Worm (Caenorhabditis elegans): ENCODE measurements around the gene R11G1.7.

Gene R11G1.7

DNA sequence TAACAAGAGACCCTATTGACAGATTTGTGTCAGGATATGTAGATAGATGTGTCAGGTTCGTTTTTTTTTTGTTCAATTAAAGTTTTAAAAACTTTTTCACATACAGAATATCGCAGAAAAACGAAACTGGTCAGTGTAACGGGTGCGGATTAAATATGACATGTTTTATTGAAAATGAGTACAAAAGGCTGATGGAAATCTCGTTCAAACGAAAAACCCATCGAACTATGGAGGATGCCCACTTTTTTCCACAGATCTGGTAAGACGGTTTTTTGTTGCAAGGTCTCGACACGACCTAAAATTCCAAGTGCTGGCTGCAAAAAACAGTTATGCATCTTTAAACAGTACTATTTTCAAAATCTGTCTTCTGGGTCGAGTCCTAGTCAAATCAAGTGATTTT, 26.0 kb upstream of the R11G1.7 start:
- no peak for TF ChIP-seq sem-4 (tag; optimal IDR thresholded peaks at IDR 0.05)
- no peak for TF ChIP-seq nhr-77 (tag; optimal IDR thresholded peaks at IDR 0.05)
- TF ChIP-seq nhr-129 (tag; optimal IDR thresholded peaks at IDR 0.05), result no peak
- TF ChIP-seq lsy-2 (tag; optimal IDR thresholded peaks at IDR 0.05), result no peak
- TF ChIP-seq ztf-11 (tag; optimal IDR thresholded peaks at IDR 0.05), result no peak
- TF ChIP-seq nhr-21 (tag; optimal IDR thresholded peaks at IDR 0.05), result no peak
- TF ChIP-seq ztf-4 (tag; optimal IDR thresholded peaks at IDR 0.05), result no peak
- no peak for TF ChIP-seq zag-1 (tag; optimal IDR thresholded peaks at IDR 0.05)
- no peak for TF ChIP-seq fos-1 (tag; optimal IDR thresholded peaks at IDR 0.05)
- TF ChIP-seq nhr-12 (tag; optimal IDR thresholded peaks at IDR 0.05), result no peak
- TF ChIP-seq elt-3 (tag; optimal IDR thresholded peaks at IDR 0.05), result no peak
- TF ChIP-seq peb-1 (tag; optimal IDR thresholded peaks at IDR 0.05), result no peak
- TF ChIP-seq ztf-1 (GFP tag; conservative IDR thresholded peaks at IDR 0.05), result no peak

DNA sequence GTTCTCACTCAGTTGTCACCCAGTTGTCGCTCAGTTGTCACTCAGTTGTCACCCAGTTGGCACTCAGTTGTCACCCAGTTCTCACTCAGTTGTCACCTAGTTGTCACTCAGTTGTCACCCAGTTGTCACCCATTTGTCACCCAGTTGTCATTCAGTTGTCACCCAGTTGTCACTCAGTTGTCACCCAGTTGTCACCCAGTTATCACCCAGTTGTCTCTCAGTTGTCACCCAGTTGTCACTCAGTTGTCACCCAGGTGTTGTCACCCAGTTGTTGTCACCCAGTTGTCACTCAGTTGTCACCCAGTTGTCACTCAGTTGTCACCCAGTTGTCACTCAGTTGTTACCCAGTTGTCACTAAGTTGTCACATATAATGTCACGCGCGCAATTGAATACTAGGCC, 24.5 kb upstream of the R11G1.7 start:
- TF ChIP-seq unc-39 (tag; optimal IDR thresholded peaks at IDR 0.05) (no peak), gmeb-1 (tag; optimal IDR thresholded peaks at IDR 0.05) (no peak), R02D3.7 (tag; optimal IDR thresholded peaks at IDR 0.05) (no peak), alr-1 (tag; optimal IDR thresholded peaks at IDR 0.05) (no peak), snpc-4 (tag; optimal IDR thresholded peaks at IDR 0.05) (no peak)

DNA sequence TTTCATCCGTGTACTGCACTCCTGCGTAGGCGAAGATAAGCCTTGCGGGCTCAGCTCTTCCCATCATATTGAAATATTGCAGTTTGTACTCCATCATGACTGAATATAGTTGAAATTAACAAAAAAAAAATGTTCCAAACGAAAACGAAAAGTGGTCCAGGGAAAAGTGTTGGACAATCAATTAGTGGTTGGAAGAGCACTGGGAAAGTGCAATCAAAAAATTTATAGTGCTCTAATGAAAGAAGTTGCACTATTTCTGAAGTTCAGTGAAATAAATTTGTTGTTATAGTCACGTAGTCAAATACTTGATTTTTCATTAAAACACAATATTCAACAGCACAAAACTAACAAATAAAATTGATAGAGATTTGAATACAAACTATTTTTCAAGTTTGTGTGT, 22.4 kb upstream of the R11G1.7 start, which contains the start of gene gst-11:
Gene gst-11 (minus strand): TSS at position 101 of the 400 bp plus-strand sequence.
- TF ChIP-seq skn-1 (tag; optimal IDR thresholded peaks at IDR 0.05) (no peak), Y55F3AM.14 (GFP tag; optimal IDR thresholded peaks at IDR 0.05) (no peak), sma-3 (GFP tag; optimal IDR thresholded peaks at IDR 0.05) (no peak), ceh-82 (tag; optimal IDR thresholded peaks at IDR 0.05) (no peak), egl-27 (tag; optimal IDR thresholded peaks at IDR 0.05) (no peak), lsy-2 (tag; optimal IDR thresholded peaks at IDR 0.05) (no peak)

DNA sequence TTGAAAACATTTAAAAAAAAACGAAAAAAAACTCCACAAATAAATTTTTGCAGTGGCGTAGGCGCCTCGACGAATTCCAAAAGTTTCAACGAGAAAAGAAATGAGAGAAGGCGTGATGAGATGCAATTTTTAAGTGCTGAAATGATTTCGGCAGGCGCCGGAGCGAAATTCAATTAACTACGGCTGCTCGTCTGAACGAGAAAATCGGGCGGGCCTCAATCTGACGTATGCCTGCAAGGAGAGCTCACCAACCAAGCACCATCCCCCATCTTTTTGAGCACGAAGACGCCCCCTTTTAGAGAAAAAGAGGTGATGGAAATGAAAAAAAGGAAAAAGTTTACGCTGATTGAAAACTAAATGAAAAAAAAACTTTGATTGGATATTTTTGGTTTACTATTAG, 21.3 kb upstream of the R11G1.7 start:
- TF ChIP-seq sma-9 (GFP tag; optimal IDR thresholded peaks at IDR 0.05), result no peak
- TF ChIP-seq sma-9 (tag; optimal IDR thresholded peaks at IDR 0.05), result no peak
- TF ChIP-seq ceh-16 (tag; optimal IDR thresholded peaks at IDR 0.05), result no peak
- no peak for TF ChIP-seq C34F6.9 (tag; optimal IDR thresholded peaks at IDR 0.05)
- no peak for TF ChIP-seq ZK546.5 (tag; optimal IDR thresholded peaks at IDR 0.05)
- TF ChIP-seq elt-3 (tag; optimal IDR thresholded peaks at IDR 0.05), result no peak
- no peak for TF ChIP-seq nhr-21 (tag; optimal IDR thresholded peaks at IDR 0.05)
- TF ChIP-seq aly-2 (tag; optimal IDR thresholded peaks at IDR 0.05), result no peak
- TF ChIP-seq nhr-11 (tag; optimal IDR thresholded peaks at IDR 0.05), result no peak
- no peak for TF ChIP-seq nhr-129 (tag; optimal IDR thresholded peaks at IDR 0.05)
- no peak for TF ChIP-seq snpc-4 (tag; optimal IDR thresholded peaks at IDR 0.05)
- no peak for TF ChIP-seq lsy-2 (tag; optimal IDR thresholded peaks at IDR 0.05)
- no peak for TF ChIP-seq fos-1 (tag; optimal IDR thresholded peaks at IDR 0.05)
- no peak for TF ChIP-seq Y55F3AM.14 (GFP tag; optimal IDR thresholded peaks at IDR 0.05)
- TF ChIP-seq ztf-11 (tag; optimal IDR thresholded peaks at IDR 0.05), result no peak
- no peak for TF ChIP-seq F13H6.1 (tag; optimal IDR thresholded peaks at IDR 0.05)
- no peak for TF ChIP-seq lin-11 (tag; optimal IDR thresholded peaks at IDR 0.05)
- no peak for TF ChIP-seq lin-13 (GFP tag; optimal IDR thresholded peaks at IDR 0.05)

DNA sequence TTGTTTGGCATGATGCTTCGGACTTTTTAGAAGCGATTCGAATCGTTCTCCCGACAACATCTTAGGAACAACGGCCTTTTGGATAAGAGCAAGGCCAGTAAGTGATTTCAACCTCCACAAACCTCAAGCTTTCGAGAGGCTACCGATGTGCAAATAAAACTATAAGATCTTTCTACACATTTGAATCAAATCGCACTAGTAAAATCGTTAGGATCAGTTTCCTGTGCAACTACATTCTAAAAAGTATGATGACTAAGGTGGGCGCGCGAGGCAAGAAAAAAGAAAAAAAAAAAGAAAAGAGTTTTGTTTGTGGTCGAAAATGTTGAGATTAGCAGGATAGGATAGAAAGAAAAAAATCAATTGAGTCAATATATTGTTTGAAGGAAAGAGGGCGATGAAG, 11.3 kb upstream of the R11G1.7 start, which contains the start of gene tmem-24:
Gene tmem-24 (minus strand): TSS at position 101 of the 400 bp plus-strand sequence.
- no peak for TF ChIP-seq C34F6.9 (tag; optimal IDR thresholded peaks at IDR 0.05)
- no peak for TF ChIP-seq sma-9 (GFP tag; optimal IDR thresholded peaks at IDR 0.05)
- no peak for TF ChIP-seq sma-9 (tag; optimal IDR thresholded peaks at IDR 0.05)
- no peak for TF ChIP-seq skn-1 (tag; optimal IDR thresholded peaks at IDR 0.05)
- no peak for TF ChIP-seq nhr-6 (tag; optimal IDR thresholded peaks at IDR 0.05)
- TF ChIP-seq ZK546.5 (tag; optimal IDR thresholded peaks at IDR 0.05), result no peak

DNA sequence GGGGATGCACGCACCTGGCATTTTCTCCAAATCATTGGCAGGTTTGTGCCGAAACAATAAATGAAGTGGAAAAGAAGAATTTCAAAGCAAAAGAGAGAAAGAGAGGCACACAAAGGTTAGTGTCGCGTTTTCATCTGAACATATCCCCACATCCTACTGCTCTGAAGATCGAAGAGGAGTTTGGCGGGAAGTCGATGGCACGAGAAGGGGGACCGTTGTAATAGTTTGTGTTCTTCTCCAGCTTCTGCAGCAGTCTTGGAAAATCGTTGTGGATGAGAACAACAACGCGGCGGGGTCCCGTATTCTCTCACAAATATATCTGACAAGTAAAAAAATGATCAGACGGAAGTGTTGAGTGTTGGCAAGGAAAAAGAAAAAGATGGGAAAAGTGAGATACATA, 10.1 kb upstream of the R11G1.7 start:
- peak; percentile 24 for TF ChIP-seq nhr-129 (tag; optimal IDR thresholded peaks at IDR 0.05)
- peak; percentile 34 for TF ChIP-seq F13H6.1 (tag; optimal IDR thresholded peaks at IDR 0.05)
- TF ChIP-seq R02D3.7 (tag; optimal IDR thresholded peaks at IDR 0.05), result no peak
